Fruit fly (Drosophila melanogaster): ENCODE results near the gene CG34367.

CG34367 gene

dm6 chr2L:10299810-10300147 is 53.9 kb downstream of the CG34367 start, which contains the start of gene CYLD (continued):
- TF ChIP-seq sens (GFP tag) = peak; percentile 96
- TF ChIP-seq CG6254 (GFP tag; optimal IDR thresholded peaks at IDR 0.05) = peak; percentile 21
- TF ChIP-seq CG3838 (GFP tag; optimal IDR thresholded peaks at IDR 0.05) = peak; percentile 35
- TF ChIP-seq CG17912 (GFP tag; optimal IDR thresholded peaks at IDR 0.05) = no peak
- TF ChIP-seq CG13123 (GFP tag; optimal IDR thresholded peaks at IDR 0.05) = peak; percentile 67

dm6 chr2L:10299077-10299809 is 54.5 kb downstream of the CG34367 start:
- peak; percentile 34 for TF ChIP-seq dmrt99B (tag; optimal IDR thresholded peaks at IDR 0.05)
- peak in 1 of 2 experiments; percentile 8 for TF ChIP-seq dpn (GFP tag; optimal IDR thresholded peaks at IDR 0.05)
- no peak for TF ChIP-seq Lim3 (GFP tag; IDR thresholded peaks at IDR 0.05)
- TF ChIP-seq sr (GFP tag; IDR thresholded peaks at IDR 0.05) = no peak
- TF ChIP-seq Xbp1 (GFP tag; optimal IDR thresholded peaks at IDR 0.05) = peak; percentile 16
- peak; percentile 0 for TF ChIP-seq CG2120 (GFP tag; optimal IDR thresholded peaks at IDR 0.05)
- TF ChIP-seq bsh (GFP tag; optimal IDR thresholded peaks at IDR 0.05) = peak in 1 of 2 experiments; percentile 25
- peak in 1 of 2 experiments; percentile 42 for TF ChIP-seq Hr51 (GFP tag; optimal IDR thresholded peaks at IDR 0.05)
- TF ChIP-seq tap (tag; optimal IDR thresholded peaks at IDR 0.05) = peak; percentile 6
- TF ChIP-seq row (GFP tag; IDR thresholded peaks at IDR 0.05) = peak; percentile 47; the same call in 2 of the 3 replicates
- peak; percentile 62 for TF ChIP-seq gem (tag; optimal IDR thresholded peaks at IDR 0.05)
- no peak for TF ChIP-seq chif (GFP tag; optimal IDR thresholded peaks at IDR 0.05)
- TF ChIP-seq Taf1 (GFP tag; IDR thresholded peaks at IDR 0.05) = no peak
- TF ChIP-seq eve (GFP tag; optimal IDR thresholded peaks at IDR 0.05) = peak in 1 of 2 experiments; percentile 41
- TF ChIP-seq gro (GFP tag; optimal IDR thresholded peaks at IDR 0.05) = no peak
- TF ChIP-seq CG6854 (GFP tag; optimal IDR thresholded peaks at IDR 0.05) = no peak
- TF ChIP-seq kni (GFP tag; optimal IDR thresholded peaks at IDR 0.05) = no peak
- TF ChIP-seq repo (GFP tag; optimal IDR thresholded peaks at IDR 0.05) = no peak
- TF ChIP-seq pan (optimal IDR thresholded peaks at IDR 0.05) = no peak
- TF ChIP-seq pan (GFP tag; optimal IDR thresholded peaks at IDR 0.05 in 1 of 2, IDR thresholded peaks at IDR 0.05 in 1 of 2) = no peak
- TF ChIP-seq CG11560 (tag; IDR thresholded peaks at IDR 0.05) = no peak
- no peak for TF ChIP-seq NC2β (GFP tag; optimal IDR thresholded peaks at IDR 0.05)
- TF ChIP-seq HmgD (GFP tag; optimal IDR thresholded peaks at IDR 0.05) = no peak
- TF ChIP-seq ham (GFP tag; IDR thresholded peaks at IDR 0.05) = no peak
- TF ChIP-seq tgo (GFP tag; IDR thresholded peaks at IDR 0.05) = no peak
- peak; percentile 29 for TF ChIP-seq CG10979 (tag; optimal IDR thresholded peaks at IDR 0.05)
- TF ChIP-seq gt (GFP tag; IDR thresholded peaks at IDR 0.05) = no peak
- no peak for TF ChIP-seq CG31224 (GFP tag; IDR thresholded peaks at IDR 0.05)
- peak; percentile 31 for TF ChIP-seq CG11504 (tag; optimal IDR thresholded peaks at IDR 0.05)
- TF ChIP-seq CG13287 (GFP tag; IDR thresholded peaks at IDR 0.05; ENCODE audit: partially characterized antibody) = 0 out of 2 replicates have a peak, but pooled peaks have one; percentile 50
- TF ChIP-seq CG4617 (GFP tag; optimal IDR thresholded peaks at IDR 0.05; ENCODE audit: borderline replicate concordance) = peak; percentile 77
- TF ChIP-seq hkb (optimal IDR thresholded peaks at IDR 0.05) = no peak
- TF ChIP-seq hkb (GFP tag; IDR thresholded peaks at IDR 0.05) = 0 out of 2 replicates have a peak, but pooled peaks have one; percentile 13
- peak; percentile 17 for TF ChIP-seq Ssrp (tag; optimal IDR thresholded peaks at IDR 0.05)
- no peak for TF ChIP-seq MTF-1 (GFP tag; optimal IDR thresholded peaks at IDR 0.05; ENCODE audit: borderline replicate concordance)
- peak; percentile 70 for TF ChIP-seq MESR4 (GFP tag; optimal IDR thresholded peaks at IDR 0.05)
- TF ChIP-seq Xrp1 (GFP tag; IDR thresholded peaks at IDR 0.05) = peak; percentile 40; the same call in 1 of the 2 replicates
- peak; percentile 90 for TF ChIP-seq D19A (tag; optimal IDR thresholded peaks at IDR 0.05)
- TF ChIP-seq Poxn (GFP tag; IDR thresholded peaks at IDR 0.05) = no peak
- TF ChIP-seq E2f1 (GFP tag; IDR thresholded peaks at IDR 0.05) = no peak
- TF ChIP-seq CG13624 (GFP tag; optimal IDR thresholded peaks at IDR 0.05) = no peak
- no peak for TF ChIP-seq Kr (GFP tag; optimal IDR thresholded peaks at IDR 0.05)
- TF ChIP-seq dmrt11E (tag; optimal IDR thresholded peaks at IDR 0.05) = peak; percentile 20
- peak; percentile 49; the same call in 1 of the 3 replicates for TF ChIP-seq dysf (GFP tag; IDR thresholded peaks at IDR 0.05)

Data from whole organism, embryonic.